Worm (Caenorhabditis elegans): ENCODE measurements around the gene lmp-1.
A peak's percentile ranks its signal among the peaks of the same experiment; 100 is the strongest.

The lmp-1 gene

DNA sequence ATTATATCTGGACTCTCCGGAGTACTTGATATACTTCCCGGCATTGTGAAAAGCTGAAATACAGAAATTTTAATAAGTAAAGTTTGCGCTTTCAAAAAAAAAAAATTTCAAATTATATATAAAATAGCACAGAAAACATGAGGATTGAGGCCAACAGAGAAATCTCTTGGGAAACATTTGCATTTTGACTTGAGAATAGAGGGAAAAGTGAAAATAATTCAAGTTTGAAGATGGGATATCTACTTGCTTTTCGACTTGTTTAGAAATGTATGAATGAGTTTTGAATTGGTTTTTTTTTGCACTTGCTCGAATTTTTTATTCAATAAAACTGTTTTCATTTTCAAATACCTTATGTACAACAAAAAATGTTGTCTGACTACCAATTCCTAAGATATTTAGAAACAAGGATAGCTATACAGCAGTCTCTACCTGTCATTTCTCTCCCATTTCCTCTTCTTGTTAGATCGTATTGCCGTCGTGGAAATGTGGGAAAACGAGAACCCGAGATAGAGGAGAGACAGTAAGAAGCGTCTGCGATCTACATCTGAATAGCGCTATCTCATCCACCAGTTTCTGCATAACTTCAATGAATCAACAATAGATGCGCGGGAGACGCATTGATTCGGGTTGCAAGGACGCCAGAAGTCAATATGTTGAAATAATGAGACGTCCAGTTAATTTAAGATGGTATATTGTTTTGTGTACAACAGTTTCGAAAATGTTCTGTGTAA is 39.0 kb upstream of the lmp-1 start, which contains the start of gene T22E5.6:
T22E5.6 (minus strand) TSS at position 51 of the 731 bp plus-strand sequence.
- peak in 1 of 2 experiments; percentile 6 for TF ChIP-seq unc-62 (GFP tag; optimal IDR thresholded peaks at IDR 0.05 in 1 of 2)
- TF ChIP-seq unc-62 (tag; optimal IDR thresholded peaks at IDR 0.05) = no peak
- TF ChIP-seq nhr-11 (tag; optimal IDR thresholded peaks at IDR 0.05) = no peak
- peak; percentile 22 for TF ChIP-seq nhr-28 (tag; optimal IDR thresholded peaks at IDR 0.05)
- TF ChIP-seq hlh-30 (tag; optimal IDR thresholded peaks at IDR 0.05; ENCODE audit: insufficient read depth) = no peak
- TF ChIP-seq tag-97 (GFP tag; IDR thresholded peaks at IDR 0.05) = no peak
- no peak for TF ChIP-seq ama-1 (optimal IDR thresholded peaks at IDR 0.05)
- TF ChIP-seq dpl-1 (GFP tag; optimal IDR thresholded peaks at IDR 0.05) = no peak

DNA sequence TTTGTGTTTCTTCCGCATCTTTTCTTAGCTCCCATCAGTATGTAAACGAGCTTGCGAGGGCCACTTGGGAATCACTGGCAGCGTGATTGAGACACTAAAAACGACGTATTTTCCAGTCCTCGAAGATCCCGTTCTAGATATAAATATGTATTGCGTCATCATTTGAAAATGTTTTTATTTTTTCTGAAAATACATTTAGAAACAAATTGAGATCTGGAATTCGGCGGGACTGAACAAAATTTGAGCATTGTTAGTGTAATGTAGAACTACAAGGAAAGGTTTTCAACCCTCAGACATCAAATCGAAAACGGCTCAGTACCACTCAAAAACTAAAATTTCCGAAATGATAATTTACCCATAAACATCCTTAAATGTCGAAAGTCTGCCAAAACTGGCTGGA is 36.1 kb upstream of the lmp-1 start:
- TF ChIP-seq unc-62 (GFP tag; optimal IDR thresholded peaks at IDR 0.05 in 1 of 2) (peak in 1 of 2 experiments; percentile 56), unc-62 (tag; optimal IDR thresholded peaks at IDR 0.05) (no peak), ceh-20 (GFP tag; IDR thresholded peaks at IDR 0.05) (peak; percentile 66; the same call in 1 of the 2 replicates), dmd-6 (GFP tag; IDR thresholded peaks at IDR 0.05) (no peak)

DNA sequence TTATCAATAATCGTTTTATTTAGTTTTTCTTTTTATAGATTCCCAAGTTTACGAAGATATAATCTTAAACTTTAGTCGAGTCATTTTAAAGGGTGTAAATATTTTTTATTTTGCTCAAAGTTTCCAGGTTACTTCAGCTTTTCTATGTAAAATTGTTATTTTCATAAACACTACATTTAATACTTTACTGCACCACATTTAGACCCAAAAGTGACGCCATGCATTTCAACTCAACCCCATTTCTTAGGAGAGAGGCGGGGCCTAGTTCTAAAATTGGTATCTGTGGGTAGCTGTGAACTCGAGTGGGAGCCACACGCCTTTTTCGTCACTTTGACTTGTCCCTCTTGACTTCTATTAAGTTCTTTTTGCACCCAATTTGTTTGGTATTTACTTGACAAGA is 35.1 kb upstream of the lmp-1 start, which contains the start of gene T22E5.1:
T22E5.1 (plus strand) TSS at position 301 of the 400 bp plus-strand sequence.
- TF ChIP-seq Y48G9A.11 (GFP tag; IDR thresholded peaks at IDR 0.05) (no peak), dmd-6 (GFP tag; IDR thresholded peaks at IDR 0.05) (no peak), nhr-10 (tag; optimal IDR thresholded peaks at IDR 0.05) (no peak), madf-5 (GFP tag; IDR thresholded peaks at IDR 0.05) (no peak), daf-8 (GFP tag; IDR thresholded peaks at IDR 0.05) (no peak), sdz-12 (GFP tag; optimal IDR thresholded peaks at IDR 0.05) (no peak), vab-7 (GFP tag; IDR thresholded peaks at IDR 0.05) (no peak), nhr-102 (tag; optimal IDR thresholded peaks at IDR 0.05) (no peak), unc-39 (tag; optimal IDR thresholded peaks at IDR 0.05) (no peak), dve-1 (tag; optimal IDR thresholded peaks at IDR 0.05; ENCODE audit: insufficient read depth) (no peak), hmg-1.1 (GFP tag; IDR thresholded peaks at IDR 0.05) (no peak), ama-1 (optimal IDR thresholded peaks at IDR 0.05) (no peak), madf-9 (GFP tag; conservative IDR thresholded peaks at IDR 0.05) (no peak), fos-1 (tag; optimal IDR thresholded peaks at IDR 0.05) (no peak), attf-4 (tag; optimal IDR thresholded peaks at IDR 0.05) (no peak), unc-62 (GFP tag; optimal IDR thresholded peaks at IDR 0.05 in 1 of 2) (no peak), unc-62 (tag; optimal IDR thresholded peaks at IDR 0.05) (no peak), aly-2 (tag; optimal IDR thresholded peaks at IDR 0.05) (no peak), tra-1 (GFP tag; IDR thresholded peaks at IDR 0.05) (no peak)

DNA sequence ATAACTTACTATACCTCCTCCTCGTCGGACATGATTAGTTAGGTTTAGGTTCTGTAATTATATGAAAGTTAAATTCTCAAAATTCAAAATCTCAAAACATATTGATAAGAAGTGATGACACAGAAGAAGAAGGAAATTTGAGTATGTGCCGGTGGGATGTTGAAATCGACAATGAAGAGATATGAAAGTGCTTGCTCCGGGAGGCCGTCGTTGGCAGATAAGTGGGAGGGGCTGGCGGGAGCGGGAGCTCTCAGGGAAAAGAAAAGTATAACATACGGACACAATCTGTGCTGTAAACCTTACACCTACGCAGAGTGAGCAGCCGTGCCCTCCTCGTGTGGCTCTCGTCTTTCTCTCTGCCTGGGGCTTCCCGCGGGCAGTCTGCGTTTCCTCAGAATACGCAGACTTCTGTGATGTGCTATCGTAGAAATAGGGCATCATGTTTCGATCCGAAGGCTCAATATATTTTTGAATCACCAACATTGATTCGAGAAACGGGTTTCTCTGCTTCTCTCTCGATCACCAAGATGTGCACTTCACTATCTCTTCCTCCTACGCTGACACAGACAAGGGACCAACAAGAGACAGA is 32.8 kb upstream of the lmp-1 start, which contains the start of gene mup-2:
mup-2 (minus strand) TSS at position 51 of the 589 bp plus-strand sequence.
- TF ChIP-seq mdl-1 (tag; optimal IDR thresholded peaks at IDR 0.05) = peak in 1 of 2 experiments; percentile 19
- peak; percentile 60 for TF ChIP-seq nhr-11 (tag; optimal IDR thresholded peaks at IDR 0.05)
- peak; percentile 61; the same call in 1 of the 2 replicates for TF ChIP-seq ctbp-1 (GFP tag; IDR thresholded peaks at IDR 0.05)
- TF ChIP-seq snpc-4 (tag; optimal IDR thresholded peaks at IDR 0.05) = no peak
- no peak for TF ChIP-seq nhr-6 (tag; optimal IDR thresholded peaks at IDR 0.05)
- peak in 1 of 2 experiments; percentile 93 for TF ChIP-seq daf-16 (GFP tag; optimal IDR thresholded peaks at IDR 0.05)
- no peak for TF ChIP-seq daf-16 (tag; optimal IDR thresholded peaks at IDR 0.05)
- no peak for TF ChIP-seq Y48G9A.11 (GFP tag; IDR thresholded peaks at IDR 0.05)
- peak; percentile 12 for TF ChIP-seq mxl-3 (GFP tag; optimal IDR thresholded peaks at IDR 0.05)
- peak; percentile 12; the same call in 1 of the 2 replicates for TF ChIP-seq dmd-6 (GFP tag; IDR thresholded peaks at IDR 0.05)
- peak; percentile 74 for TF ChIP-seq hlh-11 (tag; optimal IDR thresholded peaks at IDR 0.05)
